Worm (Caenorhabditis elegans) whole organism, L4 larva: ENCODE data around the gene sre-31.

ENCODE experiments used
- R02D3.7 ChIP-seq: fragments of 150-350 bp; sonication (generic microtip); optimal IDR thresholded peaks from 3 replicates; lab custom pipeline; 2014; ENCODE audit warnings: missing biosample characterization, missing genetic modification characterization
- nhr-41 ChIP-seq: fragments of 200-800 bp; sonication (Bioruptor generic); IDR thresholded peaks from 2 replicates; pipeline ENCODE4 v1.3.6; 2022; ENCODE audit warnings: missing genetic modification reagents, missing genetic modification characterization, missing compliant biosample characterization
- unc-62 ChIP-seq, 3 experiments: fragments of 150-350 bp in 1 of 3; sonication (generic microtip); optimal IDR thresholded peaks in 2 of 3; peaks in 1 of 3; 1 replicate in 1 of 3; 2 replicates in 2 of 3; lab custom pipeline; 2014 to 2017; ENCODE audit warnings: missing biosample characterization in 3 of 3, missing genetic modification characterization in 3 of 3, missing genetic modification reagents in 3 of 3, missing genotype in 1 of 3

DNA sequence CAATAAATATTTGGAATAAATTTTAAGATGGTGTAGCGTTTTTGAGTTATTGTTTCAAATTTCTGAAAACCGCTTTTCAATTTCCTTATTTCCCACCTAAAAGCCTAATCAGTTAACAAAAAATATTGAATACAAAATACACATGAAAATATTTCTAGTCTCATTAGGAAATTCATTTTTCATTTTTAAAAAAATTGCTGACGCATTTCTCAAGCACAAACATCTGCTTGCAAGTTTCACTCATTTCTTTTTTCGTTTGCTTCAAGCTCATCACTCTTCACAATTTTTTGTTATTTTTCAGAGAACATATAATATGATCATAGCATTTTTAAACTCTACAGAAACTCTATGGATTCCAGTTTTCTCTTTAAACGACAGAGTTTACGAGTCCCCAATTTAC, 20.6 kb downstream of the sre-31 start, which contains the start of gene sre-41:
- no peak for TF ChIP-seq R02D3.7 (tag; lab: Kevin White, UChicago)
- no peak for TF ChIP-seq nhr-41
- TF ChIP-seq unc-62 (GFP tag; optimal IDR thresholded peaks at IDR 0.05 in 1 of 2; lab: Kevin White, UChicago), result no peak
- TF ChIP-seq unc-62 (tag; optimal IDR thresholded peaks at IDR 0.05; lab: Kevin White, UChicago), result no peak
